Worm (Caenorhabditis elegans) whole organism, young adult: Measurements from ENCODE around the gene F34D10.9.
A peak's percentile ranks its signal among the peaks of the same experiment; 100 is the strongest.

Source experiments
- B0035.1 ChIP-seq: sonication (generic microtip); optimal IDR thresholded peaks from 2 replicates; lab custom pipeline; 2016; ENCODE audit warnings: missing genetic modification characterization, mild to moderate bottlenecking, missing compliant biosample characterization, missing genotype, missing genetic modification reagents
- B0261.1 ChIP-seq: sonication (generic microtip); optimal IDR thresholded peaks from 2 replicates; lab custom pipeline; 2016; ENCODE audit warnings: mild to moderate bottlenecking, missing genetic modification characterization, moderate library complexity, missing compliant biosample characterization
- B0336.3 ChIP-seq: fragments of 200-800 bp; sonication (Bioruptor generic); IDR thresholded peaks from 2 replicates; pipeline ENCODE4 v1.3.6; 2022; ENCODE audit warnings: missing genetic modification characterization, missing compliant biosample characterization
- C06A6.2 ChIP-seq: fragments of 200-800 bp; sonication (Bioruptor generic); conservative IDR thresholded peaks from 2 replicates; pipeline ENCODE4 v1.3.6; 2022; ENCODE audit warnings: missing genetic modification characterization, missing compliant biosample characterization
- D2030.7 ChIP-seq: fragments of 200-800 bp; sonication (Bioruptor generic); IDR thresholded peaks from 2 replicates; pipeline ENCODE4 v1.3.6; 2022; ENCODE audit warnings: missing genetic modification reagents, missing genetic modification characterization, missing compliant biosample characterization
- F37B4.10 ChIP-seq: fragments of 200-800 bp; sonication (Bioruptor generic); IDR thresholded peaks from 2 replicates; pipeline ENCODE4 v1.3.6; 2022; ENCODE audit warnings: missing genetic modification characterization, missing compliant biosample characterization
- F39B2.1 ChIP-seq: fragments of 200-800 bp; sonication (Bioruptor generic); IDR thresholded peaks from 2 replicates; pipeline ENCODE4 v1.3.6; 2022; ENCODE audit warnings: missing genetic modification reagents, missing genetic modification characterization, missing compliant biosample characterization
- F57C9.4 ChIP-seq: sonication (generic microtip); optimal IDR thresholded peaks from 2 replicates; lab custom pipeline; 2017; ENCODE audit warnings: mild to moderate bottlenecking, missing genetic modification characterization, missing compliant biosample characterization
- K12H6.12 ChIP-seq: fragments of 200-800 bp; sonication (Bioruptor generic); optimal IDR thresholded peaks from 2 replicates; lab custom pipeline; 2018; ENCODE audit warnings: mild to moderate bottlenecking, missing genetic modification characterization, missing compliant biosample characterization
- T26A5.8 ChIP-seq: sonication (generic microtip); optimal IDR thresholded peaks from 2 replicates; lab custom pipeline; 2016; ENCODE audit warnings: missing genetic modification characterization, missing compliant biosample characterization
- Y79H2A.3 ChIP-seq: fragments of 200-800 bp; sonication (Bioruptor generic); conservative IDR thresholded peaks from 2 replicates; pipeline ENCODE4 v1.3.6; 2022; ENCODE audit warnings: missing genetic modification reagents, missing genetic modification characterization, missing compliant biosample characterization
- akir-1 ChIP-seq: fragments of 200-800 bp; sonication (Bioruptor generic); optimal IDR thresholded peaks from 2 replicates; lab custom pipeline; 2018; ENCODE audit warnings: mild to moderate bottlenecking, missing genetic modification characterization, moderate library complexity, missing compliant biosample characterization
- ama-1 ChIP-seq, 3 experiments: fragments of 150-350 bp in 1 of 3; sonication (generic microtip) in 2 of 3; optimal IDR thresholded peaks; 2 replicates each; lab custom pipeline; 2014 to 2018; ENCODE audit warnings: missing biosample characterization in 2 of 3, missing genetic modification characterization in 2 of 3, missing genetic modification reagents in 2 of 3
- aptf-2 ChIP-seq: fragments of 200-800 bp; sonication (Bioruptor generic); conservative IDR thresholded peaks from 2 replicates; pipeline ENCODE4 v1.3.6; 2022; ENCODE audit warnings: missing genetic modification reagents, missing genetic modification characterization, missing compliant biosample characterization
- aptf-3 ChIP-seq: fragments of 200-800 bp; sonication (Bioruptor generic); IDR thresholded peaks from 2 replicates; pipeline ENCODE4 v1.3.6; 2022; ENCODE audit warnings: missing genetic modification characterization, missing compliant biosample characterization
- atf-7 ChIP-seq: sonication (generic microtip); optimal IDR thresholded peaks from 2 replicates; lab custom pipeline; 2017; ENCODE audit warnings: mild to moderate bottlenecking, missing genetic modification characterization, missing compliant biosample characterization
- attf-3 ChIP-seq: fragments of 200-800 bp; sonication (Bioruptor generic); conservative IDR thresholded peaks from 2 replicates; pipeline ENCODE4 v1.3.6; 2022; ENCODE audit warnings: missing genetic modification reagents, missing genetic modification characterization, missing compliant biosample characterization
- attf-5 ChIP-seq: fragments of 200-800 bp; sonication (Bioruptor generic); optimal IDR thresholded peaks from 2 replicates; lab custom pipeline; 2018; ENCODE audit warnings: mild to moderate bottlenecking, missing genetic modification characterization, missing compliant biosample characterization
- attf-6 ChIP-seq: fragments of 200-800 bp; sonication (Bioruptor generic); IDR thresholded peaks from 2 replicates; pipeline ENCODE4 v1.3.6; 2022; ENCODE audit warnings: missing genetic modification reagents, missing genetic modification characterization, missing compliant biosample characterization
- bed-2 ChIP-seq: fragments of 200-800 bp; sonication (Bioruptor generic); IDR thresholded peaks from 2 replicates; pipeline ENCODE4 v1.3.6; 2022; ENCODE audit warnings: missing genetic modification reagents, missing genetic modification characterization, missing compliant biosample characterization
- cebp-1 ChIP-seq, 2 experiments: fragments of 200-800 bp in 1 of 2; sonication (Bioruptor generic) in 1 of 2; sonication (generic microtip) in 1 of 2; IDR thresholded peaks in 1 of 2; optimal IDR thresholded peaks in 1 of 2; 2 replicates each; pipeline versions ENCODE4 v1.3.6 to Lab custom; 2017 to 2022; ENCODE audit warnings: missing compliant biosample characterization in 2 of 2, missing genetic modification characterization in 2 of 2, mild to moderate bottlenecking in 1 of 2, missing genetic modification reagents in 1 of 2, moderate library complexity in 1 of 2
- ceh-100 ChIP-seq: fragments of 200-800 bp; sonication (Bioruptor generic); IDR thresholded peaks from 2 replicates; pipeline ENCODE4 v1.3.6; 2022; ENCODE audit warnings: missing genetic modification reagents, missing genetic modification characterization, missing compliant biosample characterization
- ceh-58 ChIP-seq: fragments of 200-800 bp; sonication (Bioruptor generic); IDR thresholded peaks from 2 replicates; pipeline ENCODE4 v1.3.6; 2022; ENCODE audit warnings: missing genetic modification characterization, missing compliant biosample characterization
- dox-1 ChIP-seq: fragments of 200-800 bp; sonication (Bioruptor generic); IDR thresholded peaks from 2 replicates; pipeline ENCODE4 v1.3.6; 2022; ENCODE audit warnings: missing genetic modification reagents, missing genetic modification characterization, missing compliant biosample characterization
- dpl-1 ChIP-seq: fragments of 150-350 bp; optimal IDR thresholded peaks from 2 replicates; lab custom pipeline; 2014; ENCODE audit warnings: missing biosample characterization, missing genetic modification reagents, missing genetic modification characterization
- egl-44 ChIP-seq: fragments of 200-800 bp; sonication (Bioruptor generic); IDR thresholded peaks from 2 replicates; pipeline ENCODE4 v1.3.6; 2022; ENCODE audit warnings: missing genetic modification reagents, missing genetic modification characterization, missing compliant biosample characterization
- ekl-4 ChIP-seq: fragments of 200-800 bp; sonication (Bioruptor generic); IDR thresholded peaks from 2 replicates; pipeline ENCODE4 v1.3.6; 2022; ENCODE audit warnings: missing genetic modification reagents, missing genetic modification characterization, missing compliant biosample characterization
- ets-4 ChIP-seq: fragments of 200-800 bp; sonication (Bioruptor generic); optimal IDR thresholded peaks from 2 replicates; lab custom pipeline; 2018; ENCODE audit warnings: mild to moderate bottlenecking, missing genetic modification characterization, missing compliant biosample characterization
- hmg-1.2 ChIP-seq: fragments of 200-800 bp; sonication (Bioruptor generic); IDR thresholded peaks from 2 replicates; pipeline ENCODE4 v1.3.6; 2022; ENCODE audit warnings: missing genetic modification reagents, missing genetic modification characterization, missing compliant biosample characterization
- let-526 ChIP-seq: fragments of 200-800 bp; sonication (Bioruptor generic); IDR thresholded peaks from 2 replicates; pipeline ENCODE4 v1.3.6; 2022; ENCODE audit warnings: missing genetic modification reagents, missing genetic modification characterization, missing compliant biosample characterization
- let-607 ChIP-seq, 2 experiments: fragments of 200-800 bp in 1 of 2; sonication (Bioruptor generic) in 1 of 2; sonication (generic microtip) in 1 of 2; optimal IDR thresholded peaks; 2 replicates each; lab custom pipeline; 2016 to 2018; ENCODE audit warnings: mild to moderate bottlenecking in 2 of 2, missing compliant biosample characterization in 2 of 2, missing genetic modification characterization in 2 of 2, moderate library complexity in 2 of 2, missing genotype in 1 of 2
- lin-26 ChIP-seq: fragments of 200-800 bp; sonication (Bioruptor generic); IDR thresholded peaks from 2 replicates; pipeline ENCODE4 v1.3.6; 2022; ENCODE audit warnings: missing genetic modification reagents, missing genetic modification characterization, missing compliant biosample characterization
- lin-35 ChIP-seq, 3 experiments: fragments of 150-350 bp in 2 of 3; sonication (generic microtip) in 1 of 3; optimal IDR thresholded peaks; 2 replicates each; lab custom pipeline; 2014 to 2018; ENCODE audit warnings: missing biosample characterization in 3 of 3, missing genetic modification characterization in 3 of 3, missing genetic modification reagents in 3 of 3
- lin-40 ChIP-seq: sonication (generic microtip); optimal IDR thresholded peaks from 2 replicates; lab custom pipeline; 2016; ENCODE audit warnings: missing genetic modification characterization, mild to moderate bottlenecking, missing compliant biosample characterization, missing genotype, missing genetic modification reagents
- lin-54 ChIP-seq: fragments of 200-800 bp; sonication (Bioruptor generic); optimal IDR thresholded peaks from 2 replicates; lab custom pipeline; 2018; ENCODE audit warnings: mild to moderate bottlenecking, missing genetic modification characterization, missing compliant biosample characterization
- madf-10 ChIP-seq: sonication (generic microtip); optimal IDR thresholded peaks from 2 replicates; lab custom pipeline; 2016; ENCODE audit warnings: mild to moderate bottlenecking, missing genetic modification characterization, missing compliant biosample characterization
- madf-3 ChIP-seq: fragments of 200-800 bp; sonication (Bioruptor generic); IDR thresholded peaks from 2 replicates; pipeline ENCODE4 v1.3.6; 2022; ENCODE audit warnings: missing genetic modification reagents, missing genetic modification characterization, missing compliant biosample characterization
- mcd-1 ChIP-seq: fragments of 200-800 bp; sonication (Bioruptor generic); IDR thresholded peaks from 2 replicates; pipeline ENCODE4 v1.3.6; 2022; ENCODE audit warnings: missing genetic modification reagents, missing genetic modification characterization, missing compliant biosample characterization
- nfya-2 ChIP-seq: fragments of 200-800 bp; sonication (Bioruptor generic); IDR thresholded peaks from 2 replicates; pipeline ENCODE4 v1.3.6; 2022; ENCODE audit warnings: missing genetic modification reagents, missing genetic modification characterization, missing compliant biosample characterization
- nfyb-1 ChIP-seq: fragments of 200-800 bp; sonication (Bioruptor generic); IDR thresholded peaks from 2 replicates; pipeline ENCODE4 v1.3.6; 2022; ENCODE audit warnings: missing genetic modification reagents, missing genetic modification characterization, missing compliant biosample characterization
- rec-8 ChIP-seq, 2 experiments: sonication (generic microtip); optimal IDR thresholded peaks; 2 replicates each; lab custom pipeline; 2016; ENCODE audit warnings: mild to moderate bottlenecking in 2 of 2, missing genetic modification characterization in 2 of 2, missing genetic modification reagents in 2 of 2, missing genotype in 2 of 2, missing biosample characterization in 1 of 2, missing compliant biosample characterization in 1 of 2, moderate library complexity in 1 of 2
- rpc-1 ChIP-seq, 2 experiments: fragments of 150-350 bp in 1 of 2; sonication (generic microtip) in 1 of 2; optimal IDR thresholded peaks; 2 replicates each; lab custom pipeline; 2014 to 2018; ENCODE audit warnings: missing biosample characterization in 1 of 2, missing genetic modification characterization in 1 of 2, missing genetic modification reagents in 1 of 2, missing genotype in 1 of 2
- zfh-2 ChIP-seq: fragments of 200-800 bp; sonication (Bioruptor generic); conservative IDR thresholded peaks from 2 replicates; pipeline ENCODE4 v1.3.6; 2022; ENCODE audit warnings: missing genetic modification reagents, missing genetic modification characterization, missing compliant biosample characterization
- ztf-18 ChIP-seq: sonication (generic microtip); optimal IDR thresholded peaks from 2 replicates; lab custom pipeline; 2016; ENCODE audit warnings: missing genotype, mild to moderate bottlenecking, missing genetic modification characterization, missing compliant biosample characterization
- ztf-26 ChIP-seq: sonication (generic microtip); optimal IDR thresholded peaks from 2 replicates; lab custom pipeline; 2017; ENCODE audit warnings: missing genetic modification characterization, missing compliant biosample characterization

Gene F34D10.9

DNA sequence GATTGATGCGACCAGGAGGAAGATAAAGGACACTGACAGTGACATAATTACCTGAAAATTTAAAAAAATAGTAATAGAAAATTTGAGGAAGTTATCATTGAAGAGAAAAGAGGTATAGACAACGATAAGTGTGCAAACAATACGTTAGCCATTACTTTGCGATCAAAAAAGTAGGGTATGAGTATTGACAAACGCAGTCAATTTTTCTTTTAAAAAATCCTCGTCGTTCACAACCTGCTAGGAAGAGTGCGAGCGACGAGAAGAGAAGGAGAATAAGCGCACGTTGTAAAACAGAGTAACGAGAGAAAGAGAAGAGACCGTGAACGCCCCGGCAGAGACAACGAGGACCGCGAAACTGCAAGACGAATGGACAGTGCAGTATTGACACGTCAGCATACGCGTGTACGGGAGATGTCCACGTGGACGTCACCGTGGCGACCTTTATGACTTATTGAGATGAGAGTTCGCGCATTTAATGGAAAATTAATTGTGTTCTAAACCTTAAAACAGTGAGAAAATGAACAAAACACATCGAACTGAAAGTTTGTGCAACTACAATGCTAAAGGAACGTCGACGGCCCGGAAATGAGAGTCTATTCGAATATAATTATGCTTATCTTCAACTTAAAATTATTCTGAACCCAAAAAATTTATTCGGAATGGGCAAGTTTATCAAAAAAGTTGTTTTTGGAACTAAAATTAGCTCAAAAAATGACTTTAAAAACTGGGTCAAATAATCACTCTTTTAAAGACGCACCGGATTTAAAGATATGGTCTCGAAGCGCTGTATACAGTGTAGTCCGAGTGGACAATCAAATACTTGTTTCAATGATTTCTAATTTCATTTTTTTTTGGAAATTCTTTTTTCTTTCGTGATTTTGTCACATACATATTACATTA, 27.8 kb downstream of the F34D10.9 start, which contains the start of the genes pdi-1 and C14B1.2:
Gene pdi-1 (minus strand): TSS at position 51 of the 900 bp plus-strand sequence.
Gene C14B1.2 (plus strand): TSS at position 850 of the 900 bp plus-strand sequence.
- no peak for TF ChIP-seq C06A6.2 (GFP tag; lab: Robert Waterston, UW)
- no peak for TF ChIP-seq B0035.1 (tag; lab: Kevin White, UChicago)
- TF ChIP-seq madf-10 (tag; lab: Kevin White, UChicago), result peak; percentile 44
- TF ChIP-seq lin-26, result peak; percentile 53; the same call in 1 of the 2 replicates
- peak; percentile 29 for TF ChIP-seq ama-1 (optimal IDR thresholded peaks at IDR 0.05; lab: Kevin White, UChicago)
- no peak for TF ChIP-seq ama-1 (GFP tag; optimal IDR thresholded peaks at IDR 0.05; lab: Kevin White, UChicago)
- TF ChIP-seq aptf-3 (GFP tag; lab: Robert Waterston, UW), result no peak
- TF ChIP-seq ekl-4 (GFP tag; lab: Robert Waterston, UW), result no peak
- TF ChIP-seq hmg-1.2 (GFP tag; lab: Robert Waterston, UW), result peak; percentile 56
- no peak for TF ChIP-seq F57C9.4 (tag; lab: Kevin White, UChicago)
- peak; percentile 51 for TF ChIP-seq lin-40 (tag; lab: Kevin White, UChicago)
- TF ChIP-seq let-526 (GFP tag; lab: Robert Waterston, UW), result no peak; the same call in 1 of the 2 replicates
- TF ChIP-seq rec-8 (tag; optimal IDR thresholded peaks at IDR 0.05; lab: Kevin White, UChicago), result no peak
- TF ChIP-seq nfyb-1, result 0 out of 2 replicates have a peak, but pooled peaks have one; percentile 58
- peak; percentile 30 for TF ChIP-seq ets-4 (GFP tag; lab: Kevin White, UChicago)
- 0 out of 2 replicates have a peak, but pooled peaks have one; percentile 12 for TF ChIP-seq attf-6 (GFP tag; lab: Robert Waterston, UW)
- 0 out of 2 replicates have a peak, but pooled peaks have one; percentile 22 for TF ChIP-seq F37B4.10
- TF ChIP-seq madf-3 (GFP tag; lab: Robert Waterston, UW), result 0 out of 2 replicates have a peak, but pooled peaks have one; percentile 51
- no peak for TF ChIP-seq akir-1 (GFP tag; lab: Kevin White, UChicago)
- peak; percentile 18; the same call in 1 of the 2 replicates for TF ChIP-seq D2030.7
- no peak for TF ChIP-seq B0261.1 (tag; lab: Kevin White, UChicago)
- peak; percentile 52 for TF ChIP-seq mcd-1 (GFP tag; lab: Robert Waterston, UW)
- TF ChIP-seq rpc-1 (optimal IDR thresholded peaks at IDR 0.05; lab: Kevin White, UChicago), result no peak
- no peak for TF ChIP-seq rpc-1 (tag; optimal IDR thresholded peaks at IDR 0.05; lab: Kevin White, UChicago)
- 0 out of 2 replicates have a peak, but pooled peaks have one; percentile 52 for TF ChIP-seq cebp-1 (GFP tag; IDR thresholded peaks at IDR 0.05; lab: Robert Waterston, UW)
- TF ChIP-seq cebp-1 (tag; optimal IDR thresholded peaks at IDR 0.05; lab: Kevin White, UChicago), result peak; percentile 61
- no peak for TF ChIP-seq atf-7 (tag; lab: Kevin White, UChicago)
- peak; percentile 99 for TF ChIP-seq let-607 (tag; optimal IDR thresholded peaks at IDR 0.05; lab: Kevin White, UChicago)
- no peak for TF ChIP-seq T26A5.8 (tag; lab: Kevin White, UChicago)
- TF ChIP-seq Y79H2A.3 (GFP tag; lab: Robert Waterston, UW), result no peak
- TF ChIP-seq ceh-58 (GFP tag; lab: Robert Waterston, UW), result no peak
- no peak for TF ChIP-seq bed-2 (GFP tag; lab: Robert Waterston, UW)
- TF ChIP-seq ztf-18 (tag; lab: Kevin White, UChicago), result peak; percentile 79
- peak; percentile 85 for TF ChIP-seq dox-1 (GFP tag; lab: Robert Waterston, UW)
- TF ChIP-seq dpl-1 (GFP tag; lab: Kevin White, UChicago), result no peak
- TF ChIP-seq ceh-100, result no peak; the same call in 1 of the 2 replicates
- TF ChIP-seq nfya-2 (GFP tag; lab: Robert Waterston, UW), result no peak
- no peak for TF ChIP-seq egl-44 (GFP tag; lab: Robert Waterston, UW)
- TF ChIP-seq aptf-2 (GFP tag; lab: Robert Waterston, UW), result no peak
- peak; percentile 84 for TF ChIP-seq zfh-2
- TF ChIP-seq attf-5 (GFP tag; lab: Kevin White, UChicago), result peak; percentile 84
- peak; percentile 43; the same call in 1 of the 2 replicates for TF ChIP-seq B0336.3 (GFP tag; lab: Robert Waterston, UW)
- no peak for TF ChIP-seq K12H6.12
- TF ChIP-seq F39B2.1 (GFP tag; lab: Robert Waterston, UW), result no peak
- no peak for TF ChIP-seq lin-35 (GFP tag; optimal IDR thresholded peaks at IDR 0.05; lab: Kevin White, UChicago)
- TF ChIP-seq attf-3 (GFP tag; lab: Robert Waterston, UW), result no peak
- peak; percentile 55 for TF ChIP-seq lin-54
- TF ChIP-seq ztf-26 (tag; lab: Kevin White, UChicago), result peak; percentile 52
